Fruit fly (Drosophila melanogaster) whole organism, embryonic: ENCODE measurements around the gene CG5641.

Experiments used
- CG13894 ChIP-seq: fragments of 200-800 bp; sonication (Bioruptor generic); optimal IDR thresholded peaks from 3 replicates; lab custom pipeline; 2018; ENCODE audit warnings: missing biosample characterization, mild to moderate bottlenecking, missing genetic modification characterization, moderate library complexity
- ERR ChIP-seq: fragments of 200-800 bp; sonication (Bioruptor generic); optimal IDR thresholded peaks from 2 replicates; lab custom pipeline; 2016; ENCODE audit warnings: missing biosample characterization, missing genetic modification characterization
- Elba2 ChIP-seq: fragments of 200-800 bp; sonication (Bioruptor generic); optimal IDR thresholded peaks from 3 replicates; lab custom pipeline; 2016; ENCODE audit warnings: missing biosample characterization, missing genetic modification characterization
- Usf ChIP-seq: fragments of 200-800 bp; sonication (Bioruptor generic); optimal IDR thresholded peaks from 2 replicates; lab custom pipeline; 2017; ENCODE audit warnings: missing genotype, missing biosample characterization, missing genetic modification characterization
- al ChIP-seq: fragments of 200-800 bp; sonication (Bioruptor generic); IDR thresholded peaks from 2 replicates; pipeline ENCODE4 v1.3.6; 2022; ENCODE audit warnings: missing biosample characterization, missing genetic modification characterization
- fd96Cb ChIP-seq: fragments of 200-800 bp; sonication (Bioruptor generic); optimal IDR thresholded peaks from 2 replicates; lab custom pipeline; 2018; ENCODE audit warnings: missing biosample characterization, mild to moderate bottlenecking, missing genetic modification characterization, moderate library complexity
- insv ChIP-seq, 2 experiments: fragments of 200-800 bp; sonication (Bioruptor generic); optimal IDR thresholded peaks; 3 replicates each; lab custom pipeline; 2016 to 2018; ENCODE audit warnings: missing biosample characterization in 2 of 2, missing genetic modification characterization in 2 of 2
- inv ChIP-seq: fragments of 200-800 bp; sonication (Bioruptor generic); IDR thresholded peaks from 2 replicates; pipeline ENCODE4 v1.3.6; 2022; ENCODE audit warnings: missing biosample characterization, missing genetic modification characterization; ENCODE audit not compliant: partially characterized antibody
- tx ChIP-seq: fragments of 200-800 bp; sonication (Bioruptor generic); optimal IDR thresholded peaks from 2 replicates; lab custom pipeline; 2016; ENCODE audit warnings: missing biosample characterization, missing genetic modification characterization
- vnd ChIP-seq: fragments of 200-800 bp; sonication (Bioruptor generic); IDR thresholded peaks from 3 replicates; pipeline ENCODE4 v1.3.6; 2022; ENCODE audit warnings: missing biosample characterization, missing genetic modification characterization; ENCODE audit not compliant: partially characterized antibody

DNA sequence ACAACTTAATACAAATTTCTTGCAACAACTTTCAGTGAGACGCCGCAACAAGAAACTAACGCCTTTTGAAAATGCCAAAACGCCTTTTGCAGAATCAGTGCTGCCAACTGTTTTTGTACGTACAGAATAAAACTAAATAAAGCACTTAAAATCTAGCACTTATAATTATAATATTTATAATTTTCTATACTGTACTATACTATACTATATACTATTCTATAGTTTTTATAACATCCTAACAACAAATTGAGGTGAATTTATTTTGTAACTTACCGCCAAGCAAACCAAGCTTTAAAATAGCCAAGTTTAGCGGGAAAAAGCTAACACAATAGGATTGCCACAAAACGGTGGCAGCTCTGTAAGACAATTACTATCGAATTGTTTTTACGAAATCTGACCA lies 4.7 kb upstream of the CG5641 start, which contains the start of the genes Aos1 and Srlp:
- TF ChIP-seq Usf (GFP tag; lab: Kevin White, UChicago) = peak; percentile 9
- TF ChIP-seq vnd (GFP tag; lab: Robert Waterston, UW) = no peak
- no peak for TF ChIP-seq ERR
- TF ChIP-seq tx (GFP tag; lab: Kevin White, UChicago) = no peak
- no peak for TF ChIP-seq inv
- peak; percentile 37 for TF ChIP-seq Elba2 (GFP tag; lab: Kevin White, UChicago)
- peak; percentile 63 for TF ChIP-seq CG13894
- peak in 1 of 2 experiments; percentile 23 for TF ChIP-seq insv (GFP tag; optimal IDR thresholded peaks at IDR 0.05; lab: Kevin White, UChicago)
- peak; percentile 43 for TF ChIP-seq al (GFP tag; lab: Robert Waterston, UW)
- peak; percentile 23 for TF ChIP-seq fd96Cb (tag; lab: Kevin White, UChicago)
